Worm (Caenorhabditis elegans) whole organism, midembryonic: ENCODE results near the gene nhr-233.

Experiments used
- T22C8.4 ChIP-seq: fragments of 200-800 bp; sonication (Bioruptor generic); IDR thresholded peaks from 2 replicates; pipeline ENCODE4 v1.3.6; 2022; ENCODE audit warnings: missing genetic modification characterization, missing compliant biosample characterization
- flt-1 ChIP-seq: fragments of 200-800 bp; sonication (Bioruptor generic); IDR thresholded peaks from 2 replicates; pipeline ENCODE4 v1.3.6; 2022; ENCODE audit warnings: missing genetic modification characterization, missing compliant biosample characterization
- tab-1 ChIP-seq: fragments of 200-800 bp; sonication (Bioruptor generic); IDR thresholded peaks from 2 replicates; pipeline ENCODE4 v1.3.6; 2022; ENCODE audit warnings: missing genetic modification characterization, missing compliant biosample characterization
- ztf-29 ChIP-seq: fragments of 200-800 bp; sonication (Bioruptor generic); IDR thresholded peaks from 2 replicates; pipeline ENCODE4 v1.3.6; 2022; ENCODE audit warnings: missing genetic modification reagents, missing genetic modification characterization, missing compliant biosample characterization

DNA sequence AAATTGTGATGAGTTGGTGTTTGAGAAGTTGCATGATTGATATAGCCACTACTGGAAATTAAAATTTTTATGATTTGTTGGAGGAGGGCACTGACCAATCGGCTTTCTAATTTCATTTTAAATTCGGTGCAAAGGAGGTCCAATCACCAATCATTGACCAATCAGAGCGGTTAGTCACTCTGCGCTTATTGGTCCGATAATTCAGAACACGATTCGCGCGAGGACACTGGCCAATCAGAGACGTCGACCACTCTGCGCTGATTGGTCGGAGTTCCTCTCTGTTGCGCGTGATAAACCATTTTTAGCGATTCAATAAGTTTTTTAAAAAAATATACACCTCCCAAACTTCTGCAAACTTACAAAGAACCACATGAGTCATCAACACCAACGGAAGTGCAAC is 29.2 kb upstream of the nhr-233 start:
- TF ChIP-seq tab-1 (GFP tag; lab: Robert Waterston, UW) (no peak), flt-1 (GFP tag; lab: Robert Waterston, UW) (no peak), ztf-29 (GFP tag; lab: Robert Waterston, UW) (no peak), T22C8.4 (no peak)
